Fruit fly (Drosophila melanogaster): ENCODE measurements around the gene Timp.

DNA sequence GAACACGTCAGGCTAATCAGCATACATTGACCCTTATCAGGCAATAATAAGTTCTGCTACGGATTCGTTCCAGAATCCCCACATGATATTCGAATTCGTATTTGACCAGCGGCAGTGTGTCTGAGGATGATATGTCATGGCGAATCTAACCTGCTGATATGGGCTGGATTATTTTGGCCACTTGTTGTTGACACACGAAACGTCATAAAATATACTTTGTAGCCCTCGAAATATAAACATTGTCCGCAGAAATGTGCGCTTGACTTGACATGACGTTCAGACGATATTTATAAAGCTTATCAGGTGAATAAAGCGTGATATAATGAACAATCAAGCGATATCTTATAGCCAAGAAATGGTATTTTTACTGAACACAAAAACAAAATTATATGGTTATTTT lies 46.5 kb downstream of the Timp start:
- no peak for TF ChIP-seq CTCF (optimal IDR thresholded peaks at IDR 0.05)
- no peak for TF ChIP-seq CG8478 (optimal IDR thresholded peaks at IDR 0.05)
